Worm (Caenorhabditis elegans): ENCODE measurements around the gene srg-25.

- no peak for TF ChIP-seq ceh-13 (GFP tag; optimal IDR thresholded peaks at IDR 0.05)
- TF ChIP-seq ama-1 (optimal IDR thresholded peaks at IDR 0.05) = no peak
- TF ChIP-seq flt-1 (GFP tag; IDR thresholded peaks at IDR 0.05) = no peak
- no peak for TF ChIP-seq tbx-37 (GFP tag; conservative IDR thresholded peaks at IDR 0.05)
- TF ChIP-seq tra-4 (tag; optimal IDR thresholded peaks at IDR 0.05) = no peak
- TF ChIP-seq tbx-11 (GFP tag; IDR thresholded peaks at IDR 0.05) = no peak
- no peak for TF ChIP-seq pes-1 (GFP tag; IDR thresholded peaks at IDR 0.05)
- TF ChIP-seq scrt-1 (GFP tag; IDR thresholded peaks at IDR 0.05) = no peak
- no peak for TF ChIP-seq hmg-4 (GFP tag; optimal IDR thresholded peaks at IDR 0.05)
- no peak for TF ChIP-seq sea-1 (GFP tag; conservative IDR thresholded peaks at IDR 0.05)
- no peak for TF ChIP-seq ceh-36 (tag; optimal IDR thresholded peaks at IDR 0.05)
Observed at ce11 chrV:5301226-5301625, 44.1 kb downstream of the srg-25 start.

All from whole organism, early embryonic.